Fruit fly (Drosophila melanogaster) whole organism, embryonic: Measurements from ENCODE around the gene CG42324.

Experiments
- ATbp ChIP-seq: fragments of 200-800 bp; sonication (Bioruptor generic); optimal IDR thresholded peaks from 2 replicates; lab custom pipeline; 2017; ENCODE audit warnings: missing biosample characterization, mild to moderate bottlenecking, missing genetic modification characterization, missing genetic modification reagents
- CG10147 ChIP-seq: fragments of 200-800 bp; sonication (Bioruptor generic); optimal IDR thresholded peaks from 2 replicates; lab custom pipeline; 2019; ENCODE audit warnings: missing biosample characterization, mild to moderate bottlenecking, missing genetic modification characterization, moderate library complexity
- CG10366 ChIP-seq: fragments of 200-800 bp; sonication (Bioruptor generic); IDR thresholded peaks from 2 replicates; pipeline ENCODE4 v1.3.6; 2022; ENCODE audit warnings: missing biosample characterization, missing genetic modification characterization
- CG10959 ChIP-seq: fragments of 200-800 bp; sonication (Bioruptor generic); IDR thresholded peaks from 2 replicates; pipeline ENCODE4 v1.3.6; 2022; ENCODE audit warnings: missing biosample characterization, missing genetic modification characterization
- CG10979 ChIP-seq: fragments of 200-800 bp; sonication (Bioruptor generic); optimal IDR thresholded peaks from 2 replicates; lab custom pipeline; 2018; ENCODE audit warnings: missing biosample characterization, mild to moderate bottlenecking, missing genetic modification characterization, moderate library complexity
- CG12104 ChIP-seq: fragments of 200-800 bp; sonication (Bioruptor generic); optimal IDR thresholded peaks from 3 replicates; lab custom pipeline; 2016; ENCODE audit warnings: missing biosample characterization, missing genetic modification characterization
- CG1233 ChIP-seq: fragments of 200-800 bp; sonication (Bioruptor generic); optimal IDR thresholded peaks from 4 replicates; lab custom pipeline; 2018; ENCODE audit warnings: missing biosample characterization, mild to moderate bottlenecking, missing genetic modification characterization
- CG13775 ChIP-seq: fragments of 200-800 bp; sonication (Bioruptor generic); optimal IDR thresholded peaks from 3 replicates; lab custom pipeline; 2017; ENCODE audit warnings: missing biosample characterization, mild to moderate bottlenecking, missing genetic modification characterization
- CG15696 ChIP-seq: fragments of 200-800 bp; sonication (Bioruptor generic); optimal IDR thresholded peaks from 2 replicates; lab custom pipeline; 2019; ENCODE audit warnings: missing biosample characterization, mild to moderate bottlenecking, missing genetic modification characterization, moderate library complexity
- CG18599 ChIP-seq: fragments of 200-800 bp; sonication (Bioruptor generic); optimal IDR thresholded peaks from 3 replicates; lab custom pipeline; 2017; ENCODE audit warnings: missing biosample characterization, missing genetic modification characterization, mild to moderate bottlenecking, moderate library complexity, missing genetic modification reagents
- CG2129 ChIP-seq: fragments of 200-800 bp; sonication (Bioruptor generic); IDR thresholded peaks from 2 replicates; pipeline ENCODE4 v1.3.6; 2022; ENCODE audit warnings: missing biosample characterization, missing genetic modification characterization; ENCODE audit not compliant: partially characterized antibody
- CG2199 ChIP-seq: fragments of 200-800 bp; sonication (Bioruptor generic); IDR thresholded peaks from 3 replicates; pipeline ENCODE4 v1.3.6; 2022; ENCODE audit warnings: missing biosample characterization, missing genetic modification characterization
- CG2712 ChIP-seq: fragments of 200-800 bp; optimal IDR thresholded peaks from 3 replicates; lab custom pipeline; 2019; ENCODE audit warnings: missing biosample characterization, mild to moderate bottlenecking, missing genetic modification characterization, moderate library complexity
- CG3847 ChIP-seq: fragments of 200-800 bp; sonication (Bioruptor generic); IDR thresholded peaks from 2 replicates; pipeline ENCODE4 v1.3.6; 2022; ENCODE audit warnings: missing biosample characterization, missing genetic modification characterization
- CG6654 ChIP-seq: fragments of 200-800 bp; sonication (Bioruptor generic); optimal IDR thresholded peaks from 2 replicates; lab custom pipeline; 2017; ENCODE audit warnings: missing biosample characterization, mild to moderate bottlenecking, missing genetic modification characterization
- CG6765 ChIP-seq: fragments of 200-800 bp; sonication (Bioruptor generic); optimal IDR thresholded peaks from 3 replicates; lab custom pipeline; 2017; ENCODE audit warnings: missing biosample characterization, mild to moderate bottlenecking, missing genetic modification characterization
- CG6791 ChIP-seq: fragments of 200-800 bp; sonication (Bioruptor generic); IDR thresholded peaks from 3 replicates; pipeline ENCODE4 v1.3.6; 2022; ENCODE audit warnings: missing biosample characterization, missing genetic modification characterization; ENCODE audit not compliant: partially characterized antibody
- CG7372 ChIP-seq: fragments of 200-800 bp; sonication (Bioruptor generic); IDR thresholded peaks from 2 replicates; pipeline ENCODE4 v1.3.6; 2022; ENCODE audit warnings: missing biosample characterization, missing genetic modification characterization
- D19B ChIP-seq: fragments of 200-800 bp; sonication (Bioruptor generic); optimal IDR thresholded peaks from 2 replicates; lab custom pipeline; 2017; ENCODE audit warnings: missing biosample characterization, mild to moderate bottlenecking, missing genetic modification characterization
- Doc2 ChIP-seq: fragments of 200-800 bp; sonication (Bioruptor generic); IDR thresholded peaks from 2 replicates; pipeline ENCODE4 v1.3.6; 2022; ENCODE audit warnings: missing biosample characterization, missing genetic modification characterization
- Hmr ChIP-seq: fragments of 200-800 bp; sonication (Bioruptor generic); optimal IDR thresholded peaks from 3 replicates; lab custom pipeline; 2017; ENCODE audit warnings: mild to moderate bottlenecking, missing biosample characterization, missing genetic modification reagents, missing genetic modification characterization
- Neu2 ChIP-seq: fragments of 200-800 bp; sonication (Bioruptor generic); optimal IDR thresholded peaks from 3 replicates; lab custom pipeline; 2016; ENCODE audit warnings: missing biosample characterization, missing genetic modification characterization, borderline replicate concordance
- Poxn ChIP-seq: fragments of 200-800 bp; sonication (Bioruptor generic); IDR thresholded peaks from 2 replicates; pipeline ENCODE4 v1.3.6; 2022; ENCODE audit warnings: missing biosample characterization, missing genetic modification characterization
- Sry-δ ChIP-seq: fragments of 200-800 bp; sonication (Bioruptor generic); optimal IDR thresholded peaks from 2 replicates; lab custom pipeline; 2016; ENCODE audit warnings: missing biosample characterization, missing genetic modification characterization
- Stat92E ChIP-seq, 3 experiments: fragments of >200 bp in 2 of 3; fragments of 200-800 bp in 1 of 3; sonication (Bioruptor generic) in 1 of 3; optimal IDR thresholded peaks; 2 replicates each; lab custom pipeline; 2017 to 2019; ENCODE audit warnings: missing biosample characterization in 3 of 3, missing genetic modification characterization in 3 of 3, mild to moderate bottlenecking in 1 of 3, moderate library complexity in 1 of 3
- Taf1 ChIP-seq: fragments of 200-800 bp; sonication (Bioruptor generic); IDR thresholded peaks from 2 replicates; pipeline ENCODE4 v1.3.6; 2022; ENCODE audit warnings: missing biosample characterization, missing genetic modification characterization
- Xrp1 ChIP-seq: fragments of 200-800 bp; sonication (Bioruptor generic); IDR thresholded peaks from 2 replicates; pipeline ENCODE4 v1.3.6; 2022; ENCODE audit warnings: missing biosample characterization, missing genetic modification characterization
- YL-1 ChIP-seq: fragments of 200-800 bp; sonication (Bioruptor generic); optimal IDR thresholded peaks from 3 replicates; lab custom pipeline; 2017; ENCODE audit warnings: missing biosample characterization, mild to moderate bottlenecking, missing genetic modification characterization
- ara ChIP-seq: fragments of 200-800 bp; sonication (Bioruptor generic); IDR thresholded peaks from 2 replicates; pipeline ENCODE4 v1.3.6; 2022; ENCODE audit warnings: missing biosample characterization, missing genetic modification characterization
- bigmax ChIP-seq: fragments of 200-800 bp; sonication (Bioruptor generic); optimal IDR thresholded peaks from 2 replicates; lab custom pipeline; 2018; ENCODE audit warnings: missing biosample characterization, mild to moderate bottlenecking, missing genetic modification characterization
- cg ChIP-seq: fragments of 200-800 bp; sonication (Bioruptor generic); optimal IDR thresholded peaks from 3 replicates; lab custom pipeline; 2019; ENCODE audit warnings: missing biosample characterization, mild to moderate bottlenecking, missing genetic modification characterization, moderate library complexity
- croc ChIP-seq: fragments of 200-800 bp; sonication (Bioruptor generic); conservative IDR thresholded peaks from 3 replicates; pipeline ENCODE4 v1.3.6; 2022; ENCODE audit warnings: missing biosample characterization, missing genetic modification characterization
- emc ChIP-seq: fragments of 200-800 bp; sonication (Bioruptor generic); optimal IDR thresholded peaks from 2 replicates; lab custom pipeline; 2016; ENCODE audit warnings: missing biosample characterization, missing genetic modification characterization
- fd64A ChIP-seq: fragments of 200-800 bp; sonication (Bioruptor generic); optimal IDR thresholded peaks from 3 replicates; lab custom pipeline; 2018; ENCODE audit warnings: missing biosample characterization, mild to moderate bottlenecking, missing genetic modification characterization
- fru ChIP-seq: fragments of >200 bp; optimal IDR thresholded peaks from 2 replicates; lab custom pipeline; 2017
- insv ChIP-seq, 2 experiments: fragments of 200-800 bp; sonication (Bioruptor generic); optimal IDR thresholded peaks; 3 replicates each; lab custom pipeline; 2016 to 2018; ENCODE audit warnings: missing biosample characterization in 2 of 2, missing genetic modification characterization in 2 of 2
- jing ChIP-seq: fragments of 200-800 bp; sonication (Bioruptor generic); optimal IDR thresholded peaks from 2 replicates; lab custom pipeline; 2018; ENCODE audit warnings: missing biosample characterization, mild to moderate bottlenecking, missing genetic modification characterization
- ken ChIP-seq: fragments of 200-800 bp; sonication (Bioruptor generic); IDR thresholded peaks from 3 replicates; pipeline ENCODE4 v1.3.6; 2022; ENCODE audit warnings: missing biosample characterization, missing genetic modification characterization
- lbe ChIP-seq: fragments of 200-800 bp; sonication (Bioruptor generic); optimal IDR thresholded peaks from 2 replicates; lab custom pipeline; 2016; ENCODE audit warnings: missing biosample characterization, mild to moderate bottlenecking, missing genetic modification characterization
- lmd ChIP-seq: fragments of 200-800 bp; sonication (Bioruptor generic); IDR thresholded peaks from 2 replicates; pipeline ENCODE4 v1.3.6; 2022; ENCODE audit warnings: missing biosample characterization, missing genetic modification characterization
- nau ChIP-seq: fragments of 200-800 bp; sonication (Bioruptor generic); optimal IDR thresholded peaks from 3 replicates; lab custom pipeline; 2017; ENCODE audit warnings: missing biosample characterization, mild to moderate bottlenecking, missing genetic modification characterization, missing genetic modification reagents
- nom ChIP-seq: fragments of 200-800 bp; sonication (Bioruptor generic); optimal IDR thresholded peaks from 2 replicates; lab custom pipeline; 2017; ENCODE audit warnings: missing biosample characterization, missing genetic modification characterization, mild to moderate bottlenecking, moderate library complexity, missing genetic modification reagents
- pb ChIP-seq: fragments of 200-800 bp; sonication (Bioruptor generic); optimal IDR thresholded peaks from 3 replicates; lab custom pipeline; 2016; ENCODE audit warnings: missing biosample characterization, missing genetic modification characterization
- psq ChIP-seq: fragments of 200-800 bp; sonication (Bioruptor generic); optimal IDR thresholded peaks from 2 replicates; lab custom pipeline; 2017; ENCODE audit warnings: missing biosample characterization, missing genetic modification characterization
- pzg ChIP-seq: fragments of 200-800 bp; sonication (Bioruptor generic); optimal IDR thresholded peaks from 3 replicates; lab custom pipeline; 2018; ENCODE audit warnings: missing biosample characterization, mild to moderate bottlenecking, missing genetic modification characterization, moderate library complexity
- rib ChIP-seq: fragments of 200-800 bp; sonication (Bioruptor generic); IDR thresholded peaks from 2 replicates; pipeline ENCODE4 v1.3.6; 2022; ENCODE audit warnings: missing biosample characterization, missing genetic modification characterization
- shn ChIP-seq: fragments of 200-800 bp; sonication (Bioruptor generic); optimal IDR thresholded peaks from 3 replicates; lab custom pipeline; 2016; ENCODE audit warnings: missing biosample characterization, missing genetic modification characterization
- sob ChIP-seq: fragments of 200-800 bp; sonication (Bioruptor generic); IDR thresholded peaks from 2 replicates; pipeline ENCODE4 v1.3.6; 2022; ENCODE audit warnings: missing biosample characterization, missing genetic modification characterization
- ssp ChIP-seq: fragments of 200-800 bp; sonication (Bioruptor generic); IDR thresholded peaks from 2 replicates; pipeline ENCODE4 v1.3.6; 2022; ENCODE audit warnings: missing biosample characterization, missing genetic modification characterization

Gene CG42324

DNA sequence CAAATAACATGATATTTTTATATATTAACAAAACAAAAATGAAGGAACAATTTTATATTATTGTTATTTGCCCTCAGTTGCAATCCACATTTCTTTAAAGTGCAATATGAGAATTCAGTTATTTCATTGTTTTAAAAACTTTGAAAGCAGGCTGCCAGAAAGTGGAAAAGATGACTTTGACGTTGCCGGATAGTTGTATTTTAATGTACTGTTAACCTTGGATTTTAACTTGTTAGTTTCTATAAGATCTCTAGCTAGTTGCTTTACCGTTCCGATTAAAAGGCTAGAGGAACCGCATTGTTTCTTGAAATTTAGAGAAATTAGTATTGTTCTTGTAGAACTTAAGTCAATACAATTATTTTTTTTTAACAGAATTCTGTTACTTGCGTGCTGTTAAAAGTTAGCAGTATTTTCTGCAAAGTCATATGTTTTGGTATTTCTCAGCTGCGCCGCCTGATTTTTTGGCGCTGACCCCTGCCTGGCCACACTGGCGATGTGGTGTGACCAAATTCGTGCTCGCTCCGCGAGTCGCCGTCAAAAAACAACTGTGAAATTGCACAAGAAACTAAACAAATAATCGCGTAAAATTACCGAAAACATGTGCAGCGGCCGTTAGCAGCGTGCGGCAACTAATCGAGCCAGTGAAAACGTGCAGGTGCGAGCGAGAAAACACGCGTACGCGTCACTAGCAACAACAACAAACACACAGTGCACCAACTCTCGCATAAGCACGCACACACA, 43.2 kb downstream of the CG42324 start, which contains the start of gene Eip63E:
Gene Eip63E (plus strand): TSS at position 472 of the 741 bp plus-strand sequence.
- TF ChIP-seq YL-1 (peak; percentile 67), CG7372 (GFP tag; lab: Robert Waterston, UW) (no peak), jing (GFP tag; lab: Kevin White, UChicago) (no peak), CG2129 (no peak), insv (GFP tag; optimal IDR thresholded peaks at IDR 0.05; lab: Kevin White, UChicago) (no peak), D19B (no peak), ara (GFP tag; lab: Robert Waterston, UW) (no peak), fd64A (GFP tag; lab: Kevin White, UChicago) (peak; percentile 30), ssp (no peak), pb (GFP tag; lab: Kevin White, UChicago) (no peak), CG10147 (GFP tag; lab: Kevin White, UChicago) (peak; percentile 31), CG6791 (peak; percentile 44; the same call in 2 of the 3 replicates), nom (GFP tag; lab: Kevin White, UChicago) (peak; percentile 72), fru (lab: Kevin White, UChicago) (no peak), Neu2 (GFP tag; lab: Kevin White, UChicago) (no peak), cg (GFP tag; lab: Kevin White, UChicago) (peak; percentile 98), bigmax (GFP tag; lab: Kevin White, UChicago) (no peak), nau (GFP tag; lab: Kevin White, UChicago) (peak; percentile 58), shn (GFP tag; lab: Kevin White, UChicago) (no peak), CG18599 (GFP tag; lab: Kevin White, UChicago) (no peak), CG10959 (GFP tag; lab: Robert Waterston, UW) (no peak), Xrp1 (GFP tag; lab: Robert Waterston, UW) (no peak), Sry-δ (peak; percentile 22), ATbp (GFP tag; lab: Kevin White, UChicago) (no peak), Doc2 (GFP tag; lab: Robert Waterston, UW) (no peak), lmd (GFP tag; lab: Robert Waterston, UW) (no peak), CG6765 (GFP tag; lab: Kevin White, UChicago) (peak; percentile 7), CG2712 (tag; lab: Kevin White, UChicago) (peak; percentile 35), rib (GFP tag; lab: Robert Waterston, UW) (peak; percentile 61; the same call in 1 of the 2 replicates), CG2199 (GFP tag; lab: Robert Waterston, UW) (0 out of 3 replicates have a peak, but pooled peaks have one; percentile 56), Taf1 (GFP tag; lab: Robert Waterston, UW) (no peak), pzg (peak; percentile 79), CG15696 (tag; lab: Kevin White, UChicago) (no peak), Stat92E (GFP tag; optimal IDR thresholded peaks at IDR 0.05; lab: Kevin White, UChicago) (peak in 1 of 3 experiments; percentile 3), lbe (no peak), CG6654 (GFP tag; lab: Kevin White, UChicago) (no peak), CG13775 (GFP tag; lab: Kevin White, UChicago) (no peak), ken (no peak), CG12104 (GFP tag; lab: Kevin White, UChicago) (no peak), Poxn (GFP tag; lab: Robert Waterston, UW) (no peak), CG10979 (tag; lab: Kevin White, UChicago) (peak; percentile 17), psq (no peak), emc (GFP tag; lab: Kevin White, UChicago) (no peak), sob (no peak), croc (GFP tag; lab: Robert Waterston, UW) (no peak), CG10366 (GFP tag; lab: Robert Waterston, UW) (no peak), CG3847 (GFP tag; lab: Robert Waterston, UW) (peak; percentile 26; the same call in 1 of the 2 replicates), Hmr (peak; percentile 45), CG1233 (GFP tag; lab: Kevin White, UChicago) (no peak)
